Fruit fly (Drosophila melanogaster): ENCODE measurements around the gene CG8188.
A peak's percentile ranks its signal among the peaks of the same experiment; 100 is the strongest.

CG8188 gene

DNA sequence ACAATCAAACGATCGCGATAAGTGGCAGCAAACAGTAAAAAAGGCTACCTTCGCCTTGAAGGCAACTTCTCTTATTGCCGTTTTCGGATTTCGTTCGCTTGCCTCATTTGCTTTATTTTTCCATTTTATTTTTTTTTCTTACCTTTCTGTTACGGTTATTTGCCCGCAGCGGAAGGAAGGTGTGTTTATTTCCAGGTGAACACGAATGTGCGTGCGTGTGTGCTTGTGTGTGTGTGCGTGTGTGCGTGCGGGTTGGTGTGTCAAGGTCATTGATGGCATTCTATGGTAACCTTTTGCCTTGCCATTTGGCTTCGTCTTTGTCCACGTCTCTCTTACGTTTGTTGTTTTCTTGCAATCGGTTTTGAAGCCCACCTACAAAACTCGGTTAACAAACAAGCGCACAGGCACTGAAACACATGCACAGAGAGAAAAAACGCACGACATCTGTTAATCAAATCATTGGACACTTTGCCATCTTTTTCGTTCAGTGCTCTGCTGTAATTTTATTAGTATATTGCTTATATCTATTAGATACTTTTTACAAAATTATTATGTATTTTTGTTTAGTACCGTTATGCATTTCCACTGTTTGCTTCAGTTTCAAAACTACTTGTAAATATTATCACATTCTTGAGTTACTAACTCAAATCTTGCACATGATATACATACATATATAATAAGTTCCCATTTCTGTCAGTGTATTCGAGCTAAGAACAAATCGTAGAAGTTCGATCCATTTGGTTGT is 10.3 kb upstream of the CG8188 start (continued):
- peak; percentile 29 for TF ChIP-seq CG6813 (GFP tag; optimal IDR thresholded peaks at IDR 0.05)
- no peak for TF ChIP-seq pnt (GFP tag; optimal IDR thresholded peaks at IDR 0.05)
- TF ChIP-seq slp2 (GFP tag; optimal IDR thresholded peaks at IDR 0.05): no peak
- peak; percentile 58 for TF ChIP-seq dmrt99B (tag; optimal IDR thresholded peaks at IDR 0.05)
- no peak for TF ChIP-seq CG9876 (GFP tag; optimal IDR thresholded peaks at IDR 0.05)
- peak; percentile 16; the same call in 1 of the 2 replicates for TF ChIP-seq CG9932 (GFP tag; IDR thresholded peaks at IDR 0.05)
- TF ChIP-seq bab2 (GFP tag; optimal IDR thresholded peaks at IDR 0.05): no peak
- no peak for TF ChIP-seq CG34376 (GFP tag; optimal IDR thresholded peaks at IDR 0.05)
- TF ChIP-seq Ssrp (tag; optimal IDR thresholded peaks at IDR 0.05): peak; percentile 47
- TF ChIP-seq CG11093 (GFP tag; IDR thresholded peaks at IDR 0.05): no peak
- TF ChIP-seq maf-S (GFP tag; optimal IDR thresholded peaks at IDR 0.05): no peak
- TF ChIP-seq CG1647 (GFP tag; optimal IDR thresholded peaks at IDR 0.05): no peak
- no peak for TF ChIP-seq hb (GFP tag; IDR thresholded peaks at IDR 0.05; ENCODE audit: partially characterized antibody)
- TF ChIP-seq gsb (GFP tag; IDR thresholded peaks at IDR 0.05): peak; percentile 26; the same call in 1 of the 2 replicates
- no peak for TF ChIP-seq Bdp1 (GFP tag; optimal IDR thresholded peaks at IDR 0.05)
- peak; percentile 66 for TF ChIP-seq ase (GFP tag; IDR thresholded peaks at IDR 0.05)
- peak; percentile 75 for TF ChIP-seq nmo (GFP tag; optimal IDR thresholded peaks at IDR 0.05)
- TF ChIP-seq Elba2 (GFP tag; optimal IDR thresholded peaks at IDR 0.05): no peak
- TF ChIP-seq CG9817 (tag; optimal IDR thresholded peaks at IDR 0.05): peak; percentile 21
- TF ChIP-seq YL-1 (GFP tag; optimal IDR thresholded peaks at IDR 0.05): no peak
- TF ChIP-seq CG9609 (GFP tag; optimal IDR thresholded peaks at IDR 0.05): no peak
- no peak for TF ChIP-seq ro (GFP tag; IDR thresholded peaks at IDR 0.05)
- peak; percentile 77 for TF ChIP-seq CG14014 (GFP tag; IDR thresholded peaks at IDR 0.05)
- TF ChIP-seq CG7928 (GFP tag; optimal IDR thresholded peaks at IDR 0.05): no peak
- TF ChIP-seq CG3281 (GFP tag; optimal IDR thresholded peaks at IDR 0.05): peak; percentile 66
- peak; percentile 63 for TF ChIP-seq CG7839 (tag; optimal IDR thresholded peaks at IDR 0.05)
- TF ChIP-seq CG11723 (GFP tag; optimal IDR thresholded peaks at IDR 0.05): peak; percentile 31
- no peak for TF ChIP-seq TFAM (GFP tag; optimal IDR thresholded peaks at IDR 0.05)
- TF ChIP-seq da (GFP tag; optimal IDR thresholded peaks at IDR 0.05): no peak
- TF ChIP-seq CG11504 (tag; optimal IDR thresholded peaks at IDR 0.05): peak; percentile 78
- TF ChIP-seq CG11696 (GFP tag; IDR thresholded peaks at IDR 0.05): no peak
- peak; percentile 13 for TF ChIP-seq gcm (GFP tag; optimal IDR thresholded peaks at IDR 0.05)
- no peak for TF ChIP-seq CG2889 (GFP tag; IDR thresholded peaks at IDR 0.05)
- no peak for TF ChIP-seq run (tag; optimal IDR thresholded peaks at IDR 0.05)
- peak; percentile 0 for TF ChIP-seq CG6854 (GFP tag; optimal IDR thresholded peaks at IDR 0.05)
- no peak for TF ChIP-seq HLHmδ (GFP tag; optimal IDR thresholded peaks at IDR 0.05)
- TF ChIP-seq ftz-f1 (GFP tag; optimal IDR thresholded peaks at IDR 0.05): peak; percentile 34
- no peak for TF ChIP-seq CG7745 (tag; optimal IDR thresholded peaks at IDR 0.05)
- TF ChIP-seq CG12071 (GFP tag; optimal IDR thresholded peaks at IDR 0.05): no peak
- no peak for TF ChIP-seq oc (tag; optimal IDR thresholded peaks at IDR 0.05)
- peak; percentile 75 for TF ChIP-seq odd (GFP tag; optimal IDR thresholded peaks at IDR 0.05)
- no peak; the same call in 1 of the 2 replicates for TF ChIP-seq CG10366 (GFP tag; IDR thresholded peaks at IDR 0.05)
- TF ChIP-seq Spps (tag; optimal IDR thresholded peaks at IDR 0.05): no peak
- peak; percentile 4 for TF ChIP-seq schlank (tag; optimal IDR thresholded peaks at IDR 0.05)
- TF ChIP-seq NC2α (GFP tag; optimal IDR thresholded peaks at IDR 0.05): no peak
- no peak for TF ChIP-seq B-H2 (GFP tag; optimal IDR thresholded peaks at IDR 0.05)
- TF ChIP-seq CG8359 (GFP tag; optimal IDR thresholded peaks at IDR 0.05; ENCODE audit: borderline replicate concordance): peak; percentile 22
- no peak for TF ChIP-seq tna (GFP tag; IDR thresholded peaks at IDR 0.05; ENCODE audit: partially characterized antibody)
- TF ChIP-seq CG2116 (GFP tag; optimal IDR thresholded peaks at IDR 0.05): peak; percentile 37
